Worm (Caenorhabditis elegans) whole organism, young adult: Measurements from ENCODE around the gene coa-7.

Experiments used
- ZK185.1 ChIP-seq: sonication (generic microtip); optimal IDR thresholded peaks from 2 replicates; lab custom pipeline; 2016; ENCODE audit warnings: mild to moderate bottlenecking, missing genetic modification characterization, missing compliant biosample characterization; ENCODE audit not compliant: poor library complexity, severe bottlenecking
- lsl-1 ChIP-seq: fragments of 200-800 bp; sonication (Bioruptor generic); optimal IDR thresholded peaks from 2 replicates; lab custom pipeline; 2018; ENCODE audit warnings: mild to moderate bottlenecking, missing genetic modification characterization, moderate library complexity, missing compliant biosample characterization
- nhr-179 ChIP-seq: sonication (generic microtip); optimal IDR thresholded peaks from 2 replicates; lab custom pipeline; 2016; ENCODE audit warnings: mild to moderate bottlenecking, missing genetic modification characterization, missing compliant biosample characterization
- nhr-90 ChIP-seq: sonication (generic microtip); optimal IDR thresholded peaks from 2 replicates; lab custom pipeline; 2016; ENCODE audit warnings: missing genotype, mild to moderate bottlenecking, missing genetic modification characterization, missing compliant biosample characterization
- pha-4 ChIP-seq: fragments of 150-350 bp; sonication (generic microtip); optimal IDR thresholded peaks from 2 replicates; lab custom pipeline; 2014; ENCODE audit warnings: missing biosample characterization, missing genetic modification reagents, missing genetic modification characterization
- snpc-1.1 ChIP-seq: sonication (generic microtip); optimal IDR thresholded peaks from 2 replicates; lab custom pipeline; 2017; ENCODE audit warnings: missing genetic modification characterization, mild to moderate bottlenecking, missing compliant biosample characterization, antibody characterized with exemption, moderate library complexity, missing genotype, missing genetic modification reagents; ENCODE audit not compliant: insufficient read depth
- ztf-22 ChIP-seq: fragments of 200-800 bp; sonication (Bioruptor generic); optimal IDR thresholded peaks from 2 replicates; lab custom pipeline; 2018; ENCODE audit warnings: mild to moderate bottlenecking, missing genetic modification characterization, moderate library complexity, missing compliant biosample characterization

DNA sequence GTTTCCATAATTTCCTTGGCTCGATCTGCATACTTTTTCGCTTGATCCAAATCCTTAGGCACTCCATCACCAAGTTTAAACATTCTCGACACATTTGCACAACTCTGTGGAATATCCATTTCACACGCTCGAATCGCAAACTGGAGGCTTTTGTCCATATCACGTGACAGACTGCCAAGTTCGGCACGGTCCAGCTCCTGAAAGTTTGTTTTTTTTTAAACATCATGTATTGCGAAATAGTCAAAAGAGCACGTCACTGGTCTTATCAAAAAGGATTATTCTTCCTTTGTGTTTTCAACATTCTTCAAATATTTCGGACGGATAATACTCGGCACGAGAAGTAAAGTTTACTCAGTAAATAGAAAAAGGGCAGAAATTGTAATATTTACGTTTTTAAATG lies 1.7 kb downstream of the coa-7 start:
- TF ChIP-seq snpc-1.1 (no peak), ztf-22 (GFP tag; lab: Kevin White, UChicago) (no peak), ZK185.1 (tag; lab: Kevin White, UChicago) (no peak), lsl-1 (GFP tag; lab: Kevin White, UChicago) (no peak), nhr-90 (no peak), pha-4 (tag; lab: Kevin White, UChicago) (no peak), nhr-179 (tag; lab: Kevin White, UChicago) (no peak)
